Fruit fly (Drosophila melanogaster): ENCODE data around the gene CG7632.

CG7632 gene

dm6 chr3L:21285639-21286338, 18.7 kb upstream of the CG7632 start, which contains the start of the genes CG12974 and pzg (continued):
- peak; percentile 67; the same call in 2 of the 3 replicates for TF ChIP-seq CG6791 (GFP tag; IDR thresholded peaks at IDR 0.05; ENCODE audit: partially characterized antibody)
- peak; percentile 84 for TF ChIP-seq Meics (GFP tag; optimal IDR thresholded peaks at IDR 0.05)
- TF ChIP-seq CG6254 (GFP tag; optimal IDR thresholded peaks at IDR 0.05): no peak
- peak; percentile 15 for TF ChIP-seq lbe (GFP tag; optimal IDR thresholded peaks at IDR 0.05)
- TF ChIP-seq crc (GFP tag; optimal IDR thresholded peaks at IDR 0.05): no peak
- peak; percentile 61 for TF ChIP-seq CG12769 (tag; optimal IDR thresholded peaks at IDR 0.05)
- peak; percentile 94 for TF ChIP-seq CG13775 (GFP tag; optimal IDR thresholded peaks at IDR 0.05)
- TF ChIP-seq Lim3 (GFP tag; IDR thresholded peaks at IDR 0.05): no peak; the same call in 1 of the 2 replicates
- TF ChIP-seq en (GFP tag; optimal IDR thresholded peaks at IDR 0.05): peak; percentile 52
- no peak for TF ChIP-seq CG34376 (GFP tag; optimal IDR thresholded peaks at IDR 0.05)
- peak; percentile 95 for TF ChIP-seq CTCF (GFP tag; optimal IDR thresholded peaks at IDR 0.05)
- peak; percentile 16 for TF ChIP-seq Six4 (GFP tag; optimal IDR thresholded peaks at IDR 0.05)
- peak; percentile 87 for TF ChIP-seq CG9817 (tag; optimal IDR thresholded peaks at IDR 0.05)
- peak; percentile 44 for TF ChIP-seq CrebB (tag; optimal IDR thresholded peaks at IDR 0.05)
- TF ChIP-seq CG1024 (GFP tag; IDR thresholded peaks at IDR 0.05): no peak
- TF ChIP-seq Hmx (GFP tag; optimal IDR thresholded peaks at IDR 0.05): no peak
- peak; percentile 81 for TF ChIP-seq Mrtf (GFP tag; IDR thresholded peaks at IDR 0.05)
- peak; percentile 76 for TF ChIP-seq CG32532 (GFP tag; IDR thresholded peaks at IDR 0.05)
- TF ChIP-seq Awh (GFP tag; IDR thresholded peaks at IDR 0.05): peak; percentile 21; the same call in 1 of the 2 replicates
- TF ChIP-seq Ssrp (tag; optimal IDR thresholded peaks at IDR 0.05): peak; percentile 90
- TF ChIP-seq CG13296 (GFP tag; optimal IDR thresholded peaks at IDR 0.05): peak; percentile 50
- TF ChIP-seq CG17912 (GFP tag; optimal IDR thresholded peaks at IDR 0.05): peak; percentile 75
- no peak for TF ChIP-seq CG14965 (GFP tag; optimal IDR thresholded peaks at IDR 0.05; ENCODE audit: borderline replicate concordance)
- peak; percentile 61 for TF ChIP-seq CG3995 (GFP tag; optimal IDR thresholded peaks at IDR 0.05)
- peak; percentile 96 for TF ChIP-seq Med (GFP tag)
- no peak for TF ChIP-seq CG8281 (tag; optimal IDR thresholded peaks at IDR 0.05)
- peak; percentile 89 for TF ChIP-seq CoRest (tag; optimal IDR thresholded peaks at IDR 0.05)
- TF ChIP-seq chif (GFP tag; optimal IDR thresholded peaks at IDR 0.05): peak; percentile 71 to 84
- peak; percentile 87 for TF ChIP-seq H15 (GFP tag; IDR thresholded peaks at IDR 0.05)
- no peak for TF ChIP-seq lov (optimal IDR thresholded peaks at IDR 0.05)
- TF ChIP-seq lov (GFP tag; IDR thresholded peaks at IDR 0.05): peak; percentile 81; the same call in 2 of the 3 replicates
- TF ChIP-seq grau (tag; optimal IDR thresholded peaks at IDR 0.05): peak; percentile 78
- TF ChIP-seq CG2712 (tag; optimal IDR thresholded peaks at IDR 0.05): peak; percentile 85
- TF ChIP-seq tup (GFP tag; optimal IDR thresholded peaks at IDR 0.05): peak; percentile 47
- TF ChIP-seq gfzf (GFP tag; optimal IDR thresholded peaks at IDR 0.05): peak; percentile 70
- TF ChIP-seq gcm (GFP tag; optimal IDR thresholded peaks at IDR 0.05): no peak
- TF ChIP-seq esg (GFP tag; conservative IDR thresholded peaks at IDR 0.05): peak; percentile 85
- TF ChIP-seq lilli (GFP tag; optimal IDR thresholded peaks at IDR 0.05): peak; percentile 78
- peak; percentile 59; the same call in 1 of the 2 replicates for TF ChIP-seq CG11085 (GFP tag; IDR thresholded peaks at IDR 0.05)
- 0 out of 2 replicates have a peak, but pooled peaks have one; percentile 55 for TF ChIP-seq CG14014 (GFP tag; IDR thresholded peaks at IDR 0.05)
- TF ChIP-seq Gsc (GFP tag; IDR thresholded peaks at IDR 0.05): peak; percentile 81
- TF ChIP-seq HLH3B (GFP tag; IDR thresholded peaks at IDR 0.05): peak; percentile 87
- peak; percentile 48 for TF ChIP-seq CG12236 (GFP tag; optimal IDR thresholded peaks at IDR 0.05)
- peak; percentile 73 for TF ChIP-seq vnd (GFP tag; IDR thresholded peaks at IDR 0.05; ENCODE audit: partially characterized antibody)
- TF ChIP-seq Chrac-16 (GFP tag; optimal IDR thresholded peaks at IDR 0.05): peak; percentile 73
- TF ChIP-seq CG9727 (GFP tag; optimal IDR thresholded peaks at IDR 0.05): peak; percentile 92
- TF ChIP-seq CG12219 (GFP tag; optimal IDR thresholded peaks at IDR 0.05): peak; percentile 19
- TF ChIP-seq wor (GFP tag; IDR thresholded peaks at IDR 0.05): peak; percentile 92
- peak; percentile 10 for TF ChIP-seq kay (GFP tag; optimal IDR thresholded peaks at IDR 0.05)
- peak; percentile 10; the same call in 1 of the 2 replicates for TF ChIP-seq Ravus (GFP tag; IDR thresholded peaks at IDR 0.05)
